Worm (Caenorhabditis elegans): ENCODE data around the gene ceh-20.

Gene ceh-20

ce11 chrIII:7002143-7002542 lies 22.5 kb downstream of the ceh-20 start:
- TF ChIP-seq lin-14 (GFP tag; optimal IDR thresholded peaks at IDR 0.05) = no peak

ce11 chrIII:7005350-7005749 lies 25.7 kb downstream of the ceh-20 start, which contains the start of gene C06E8.5:
TSS of gene C06E8.5 (minus strand) at chrIII:7005450.
- TF ChIP-seq aha-1 (tag; optimal IDR thresholded peaks at IDR 0.05) (no peak), pqm-1 (tag; optimal IDR thresholded peaks at IDR 0.05) (no peak), nhr-76 (tag; optimal IDR thresholded peaks at IDR 0.05) (no peak), swsn-7 (tag; optimal IDR thresholded peaks at IDR 0.05) (no peak), nhr-90 (tag; optimal IDR thresholded peaks at IDR 0.05; ENCODE audit: poor library complexity) (no peak), pag-3 (tag; optimal IDR thresholded peaks at IDR 0.05; ENCODE audit: borderline replicate concordance, insufficient read depth) (no peak), ets-5 (GFP tag; IDR thresholded peaks at IDR 0.05) (no peak), nhr-11 (tag; optimal IDR thresholded peaks at IDR 0.05) (no peak), ztf-11 (tag; optimal IDR thresholded peaks at IDR 0.05) (no peak), ceh-82 (tag; optimal IDR thresholded peaks at IDR 0.05) (no peak), unc-130 (tag; optimal IDR thresholded peaks at IDR 0.05) (no peak), Y116A8C.19 (tag; optimal IDR thresholded peaks at IDR 0.05; ENCODE audit: borderline replicate concordance) (no peak), mdl-1 (tag; optimal IDR thresholded peaks at IDR 0.05) (no peak), unc-62 (GFP tag; optimal IDR thresholded peaks at IDR 0.05) (no peak), lin-14 (GFP tag; optimal IDR thresholded peaks at IDR 0.05) (no peak), nhr-28 (tag; optimal IDR thresholded peaks at IDR 0.05) (no peak), nhr-77 (tag; optimal IDR thresholded peaks at IDR 0.05) (no peak), fos-1 (tag; optimal IDR thresholded peaks at IDR 0.05) (no peak), nhr-19 (GFP tag; conservative IDR thresholded peaks at IDR 0.05) (no peak), egl-27 (tag; optimal IDR thresholded peaks at IDR 0.05) (no peak)

ce11 chrIII:7008836-7009235 lies 29.2 kb downstream of the ceh-20 start, which contains the start of gene lgc-38:
TSS of gene lgc-38 (plus strand) at chrIII:7009136.
- TF ChIP-seq lin-14 (GFP tag; optimal IDR thresholded peaks at IDR 0.05) (peak; percentile 7), elt-3 (tag; optimal IDR thresholded peaks at IDR 0.05) (no peak)

- TF ChIP-seq lin-14 (GFP tag; optimal IDR thresholded peaks at IDR 0.05) (peak; percentile 52), nhr-19 (GFP tag; conservative IDR thresholded peaks at IDR 0.05) (no peak), efl-1 (optimal IDR thresholded peaks at IDR 0.05) (no peak), efl-1 (GFP tag; optimal IDR thresholded peaks at IDR 0.05 in 1 of 2) (peak in 1 of 2 experiments; percentile 57)
These were observed 32.4 kb downstream of the ceh-20 start for ce11 chrIII:7012060-7012459.

- TF ChIP-seq unc-98 (GFP tag; IDR thresholded peaks at IDR 0.05) = no peak
- TF ChIP-seq lsy-2 (tag; optimal IDR thresholded peaks at IDR 0.05) = no peak
- TF ChIP-seq lin-13 (GFP tag; optimal IDR thresholded peaks at IDR 0.05) = no peak
- no peak for TF ChIP-seq nhr-20 (tag; optimal IDR thresholded peaks at IDR 0.05)
- TF ChIP-seq elt-3 (tag; optimal IDR thresholded peaks at IDR 0.05) = no peak
- TF ChIP-seq Y116A8C.19 (tag; optimal IDR thresholded peaks at IDR 0.05; ENCODE audit: borderline replicate concordance) = no peak
- TF ChIP-seq ceh-63 (GFP tag; optimal IDR thresholded peaks at IDR 0.05) = no peak
- no peak for TF ChIP-seq isw-1 (GFP tag; IDR thresholded peaks at IDR 0.05)
- no peak for TF ChIP-seq ztf-11 (tag; optimal IDR thresholded peaks at IDR 0.05)
- no peak for TF ChIP-seq fos-1 (tag; optimal IDR thresholded peaks at IDR 0.05)
- no peak for TF ChIP-seq rnt-1 (tag; optimal IDR thresholded peaks at IDR 0.05)
- TF ChIP-seq egl-13 (tag; optimal IDR thresholded peaks at IDR 0.05) = no peak
- no peak for TF ChIP-seq nhr-47 (tag; optimal IDR thresholded peaks at IDR 0.05)
- no peak for TF ChIP-seq nhr-12 (tag; optimal IDR thresholded peaks at IDR 0.05)
- TF ChIP-seq hpl-2 (GFP tag; optimal IDR thresholded peaks at IDR 0.05) = no peak
- TF ChIP-seq pax-3 (tag; optimal IDR thresholded peaks at IDR 0.05) = no peak
These were observed 34.1 kb downstream of the ceh-20 start for ce11 chrIII:7013764-7014163.
